Worm (Caenorhabditis elegans) whole organism, L2 larva: Measurements from ENCODE around the gene B0001.4.

Experiments
- C34F6.9 ChIP-seq: fragments of 150-350 bp; optimal IDR thresholded peaks from 2 replicates; lab custom pipeline; 2014; ENCODE audit warnings: missing biosample characterization, missing genetic modification characterization
- R02D3.7 ChIP-seq: fragments of 150-350 bp; optimal IDR thresholded peaks from 2 replicates; lab custom pipeline; 2014; ENCODE audit warnings: missing biosample characterization, missing genetic modification characterization
- Y55F3AM.14 ChIP-seq: fragments of 200-800 bp; sonication (Bioruptor generic); optimal IDR thresholded peaks from 2 replicates; lab custom pipeline; 2018; ENCODE audit warnings: mild to moderate bottlenecking, missing genetic modification characterization, missing compliant biosample characterization
- ZK546.5 ChIP-seq: sonication (generic microtip); optimal IDR thresholded peaks from 2 replicates; lab custom pipeline; 2017; ENCODE audit warnings: missing biosample characterization, missing genetic modification characterization
- alr-1 ChIP-seq: fragments of 150-350 bp; optimal IDR thresholded peaks from 2 replicates; lab custom pipeline; 2014; ENCODE audit warnings: missing biosample characterization, missing genetic modification characterization
- aly-2 ChIP-seq: fragments of 150-350 bp; optimal IDR thresholded peaks from 2 replicates; lab custom pipeline; 2014; ENCODE audit warnings: missing biosample characterization, missing genetic modification characterization
- ama-1 ChIP-seq: fragments of 150-350 bp; optimal IDR thresholded peaks from 2 replicates; lab custom pipeline; 2018; ENCODE audit warnings: inconsistent platforms
- blmp-1 ChIP-seq: sonication (generic microtip); optimal IDR thresholded peaks from 2 replicates; lab custom pipeline; 2017; ENCODE audit warnings: missing genetic modification characterization, mild to moderate bottlenecking, missing compliant biosample characterization, antibody characterized with exemption, moderate library complexity; ENCODE audit not compliant: insufficient read depth
- ceh-16 ChIP-seq: fragments of 150-350 bp; optimal IDR thresholded peaks from 2 replicates; lab custom pipeline; 2014; ENCODE audit warnings: missing biosample characterization, missing genetic modification characterization
- ceh-82 ChIP-seq: fragments of 150-350 bp; optimal IDR thresholded peaks from 2 replicates; lab custom pipeline; 2014; ENCODE audit warnings: missing biosample characterization, missing genetic modification characterization
- crh-2 ChIP-seq: sonication (generic microtip); optimal IDR thresholded peaks from 2 replicates; lab custom pipeline; 2017; ENCODE audit warnings: missing biosample characterization, missing genetic modification characterization
- egl-27 ChIP-seq: sonication (generic microtip); optimal IDR thresholded peaks from 3 replicates; lab custom pipeline; 2017; ENCODE audit warnings: missing biosample characterization, missing genetic modification reagents, missing genetic modification characterization
- elt-1 ChIP-seq: fragments of 150-350 bp; optimal IDR thresholded peaks from 2 replicates; lab custom pipeline; 2014; ENCODE audit warnings: missing biosample characterization, missing genetic modification characterization
- elt-3 ChIP-seq: sonication (generic microtip); optimal IDR thresholded peaks from 2 replicates; lab custom pipeline; 2017; ENCODE audit warnings: missing biosample characterization, missing genetic modification characterization
- fos-1 ChIP-seq: fragments of 150-350 bp; optimal IDR thresholded peaks from 2 replicates; lab custom pipeline; 2014; ENCODE audit warnings: missing biosample characterization, missing genetic modification characterization
- gmeb-1 ChIP-seq: fragments of 150-350 bp; optimal IDR thresholded peaks from 2 replicates; lab custom pipeline; 2014; ENCODE audit warnings: missing biosample characterization, missing genetic modification characterization
- lin-11 ChIP-seq: fragments of 150-350 bp; sonication (generic microtip); optimal IDR thresholded peaks from 2 replicates; lab custom pipeline; 2014; ENCODE audit warnings: missing biosample characterization, missing genetic modification characterization, inconsistent platforms, mixed read lengths
- lin-13 ChIP-seq: fragments of 150-350 bp; optimal IDR thresholded peaks from 2 replicates; lab custom pipeline; 2014; ENCODE audit warnings: missing biosample characterization, missing genetic modification reagents, missing genetic modification characterization
- lin-39 ChIP-seq: fragments of 150-350 bp; optimal IDR thresholded peaks from 2 replicates; lab custom pipeline; 2014; ENCODE audit warnings: missing biosample characterization, missing genetic modification reagents, missing genetic modification characterization
- lsy-2 ChIP-seq, 2 experiments: fragments of 150-350 bp in 1 of 2; sonication (generic microtip) in 1 of 2; optimal IDR thresholded peaks; 2 replicates each; lab custom pipeline; 2014 to 2017; ENCODE audit warnings: missing biosample characterization in 2 of 2, missing genetic modification characterization in 2 of 2
- mab-5 ChIP-seq: fragments of 150-350 bp; optimal IDR thresholded peaks from 2 replicates; lab custom pipeline; 2014; ENCODE audit warnings: missing biosample characterization, missing genetic modification characterization
- mdl-1 ChIP-seq, 2 experiments: fragments of 150-350 bp in 1 of 2; sonication (generic microtip) in 1 of 2; optimal IDR thresholded peaks; 2 replicates each; lab custom pipeline; 2017; ENCODE audit warnings: missing biosample characterization in 2 of 2, missing genetic modification characterization in 2 of 2
- nhr-10 ChIP-seq: sonication (generic microtip); optimal IDR thresholded peaks from 2 replicates; lab custom pipeline; 2017; ENCODE audit warnings: missing biosample characterization, missing genetic modification characterization
- nhr-11 ChIP-seq: fragments of 150-350 bp; optimal IDR thresholded peaks from 2 replicates; lab custom pipeline; 2014; ENCODE audit warnings: missing biosample characterization, missing genetic modification characterization
- nhr-12 ChIP-seq: fragments of 150-350 bp; optimal IDR thresholded peaks from 2 replicates; lab custom pipeline; 2014; ENCODE audit warnings: missing biosample characterization, missing genetic modification characterization
- nhr-129 ChIP-seq: fragments of 150-350 bp; optimal IDR thresholded peaks from 2 replicates; lab custom pipeline; 2014; ENCODE audit warnings: missing biosample characterization, missing genetic modification characterization
- nhr-21 ChIP-seq: fragments of 150-350 bp; optimal IDR thresholded peaks from 2 replicates; lab custom pipeline; 2014; ENCODE audit warnings: missing biosample characterization, missing genetic modification characterization
- nhr-237 ChIP-seq: fragments of 150-350 bp; optimal IDR thresholded peaks from 2 replicates; lab custom pipeline; 2014; ENCODE audit warnings: missing biosample characterization, missing genetic modification characterization
- nhr-25 ChIP-seq: fragments of 150-350 bp; sonication (generic microtip); optimal IDR thresholded peaks from 3 replicates; lab custom pipeline; 2014; ENCODE audit warnings: missing biosample characterization, missing genetic modification characterization
- nhr-6 ChIP-seq: fragments of 150-350 bp; optimal IDR thresholded peaks from 2 replicates; lab custom pipeline; 2014; ENCODE audit warnings: missing biosample characterization, missing genetic modification characterization
- nhr-77 ChIP-seq: fragments of 150-350 bp; optimal IDR thresholded peaks from 2 replicates; lab custom pipeline; 2014; ENCODE audit warnings: missing biosample characterization, missing genetic modification characterization
- peb-1 ChIP-seq: fragments of 150-350 bp; optimal IDR thresholded peaks from 2 replicates; lab custom pipeline; 2014; ENCODE audit warnings: missing biosample characterization, missing genetic modification characterization
- sem-4 ChIP-seq: fragments of 150-350 bp; optimal IDR thresholded peaks from 2 replicates; lab custom pipeline; 2014; ENCODE audit warnings: missing biosample characterization, missing genetic modification reagents, missing genetic modification characterization
- skn-1 ChIP-seq: sonication (generic microtip); optimal IDR thresholded peaks from 2 replicates; lab custom pipeline; 2017; ENCODE audit warnings: missing biosample characterization, missing genetic modification characterization
- sma-3 ChIP-seq: sonication (generic microtip); optimal IDR thresholded peaks from 2 replicates; lab custom pipeline; 2016; ENCODE audit warnings: missing genetic modification reagents, missing genetic modification characterization, missing compliant biosample characterization
- sma-9 ChIP-seq, 2 experiments: fragments of 150-350 bp in 1 of 2; sonication (generic microtip) in 1 of 2; optimal IDR thresholded peaks; 2 replicates each; lab custom pipeline; 2014 to 2016; ENCODE audit warnings: missing genetic modification characterization in 2 of 2, mild to moderate bottlenecking in 1 of 2, missing biosample characterization in 1 of 2, missing compliant biosample characterization in 1 of 2, missing genetic modification reagents in 1 of 2, moderate library complexity in 1 of 2
- unc-39 ChIP-seq: fragments of 150-350 bp; optimal IDR thresholded peaks from 2 replicates; lab custom pipeline; 2014; ENCODE audit warnings: missing biosample characterization, missing genetic modification characterization
- unc-55 ChIP-seq: fragments of 150-350 bp; sonication (generic microtip); optimal IDR thresholded peaks from 3 replicates; lab custom pipeline; 2014; ENCODE audit warnings: missing biosample characterization, missing genetic modification reagents, missing genetic modification characterization
- unc-62 ChIP-seq: fragments of 150-350 bp; optimal IDR thresholded peaks from 2 replicates; lab custom pipeline; 2014; ENCODE audit warnings: missing biosample characterization, missing genetic modification reagents, missing genetic modification characterization
- zag-1 ChIP-seq: fragments of 150-350 bp; optimal IDR thresholded peaks from 2 replicates; lab custom pipeline; 2014; ENCODE audit warnings: missing biosample characterization, missing genetic modification characterization

The B0001.4 gene

DNA sequence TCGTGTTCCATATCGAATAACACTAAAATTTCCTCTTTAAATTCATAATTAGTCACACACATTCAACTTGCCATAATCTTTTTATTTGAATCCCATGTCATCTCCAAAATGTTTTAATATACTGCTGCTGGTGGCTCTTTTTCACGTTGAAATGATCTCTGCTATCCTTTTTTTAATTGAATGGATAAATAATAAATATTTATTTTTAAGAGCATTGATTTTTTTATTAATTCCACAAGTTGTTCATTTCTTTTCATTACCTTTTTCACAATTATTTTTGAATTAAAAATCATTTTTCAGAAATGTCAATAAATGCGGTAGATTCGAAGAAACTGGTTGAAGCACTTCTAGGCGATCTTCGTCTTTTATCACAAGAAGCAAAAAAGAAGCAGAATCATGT lies 41.5 kb downstream of the B0001.4 start, which contains the start of gene mon-2:
mon-2 (plus strand) TSS at position 301 of the 400 bp plus-strand sequence.
- no peak for TF ChIP-seq mab-5 (tag; lab: Kevin White, UChicago)

- TF ChIP-seq skn-1 (tag; lab: Kevin White, UChicago) (no peak), crh-2 (tag; lab: Kevin White, UChicago) (peak; percentile 13), nhr-129 (tag; lab: Kevin White, UChicago) (peak; percentile 46)
Measured at ce11 chrIV:12093819-12094218, 44.2 kb downstream of the B0001.4 start, which contains the start of gene F11A10.5. Gene F11A10.5, plus strand, starts transcription at chrIV:12094119.

- no peak for TF ChIP-seq sma-3
- peak; percentile 20 for TF ChIP-seq unc-55 (GFP tag; lab: Kevin White, UChicago)
- no peak for TF ChIP-seq egl-27
- TF ChIP-seq sem-4 (tag; lab: Kevin White, UChicago) = no peak
- no peak for TF ChIP-seq ceh-82 (tag; lab: Kevin White, UChicago)
- TF ChIP-seq fos-1 (tag; lab: Kevin White, UChicago) = no peak
- no peak for TF ChIP-seq Y55F3AM.14 (GFP tag; lab: Kevin White, UChicago)
- TF ChIP-seq lin-39 (tag; lab: Kevin White, UChicago) = no peak
- TF ChIP-seq lsy-2 (tag; optimal IDR thresholded peaks at IDR 0.05; lab: Kevin White, UChicago) = peak in 1 of 2 experiments; percentile 72
Measured at ce11 chrIV:12093384-12093783, 44.6 kb downstream of the B0001.4 start, which contains the start of gene cpsf-4. Gene cpsf-4, minus strand, starts transcription at chrIV:12093445.

- TF ChIP-seq zag-1 (tag; lab: Kevin White, UChicago) (no peak), lsy-2 (tag; optimal IDR thresholded peaks at IDR 0.05; lab: Kevin White, UChicago) (no peak), lin-11 (tag; lab: Kevin White, UChicago) (no peak), skn-1 (tag; lab: Kevin White, UChicago) (no peak), nhr-129 (tag; lab: Kevin White, UChicago) (no peak)
Measured at ce11 chrIV:12092113-12092512, 45.9 kb downstream of the B0001.4 start, which contains the start of gene mig-32. Gene mig-32, minus strand, starts transcription at chrIV:12092213.

- no peak for TF ChIP-seq blmp-1 (tag; lab: Kevin White, UChicago)
- no peak for TF ChIP-seq lin-11 (tag; lab: Kevin White, UChicago)
- no peak for TF ChIP-seq ceh-16 (tag; lab: Kevin White, UChicago)
- no peak for TF ChIP-seq R02D3.7 (tag; lab: Kevin White, UChicago)
- no peak for TF ChIP-seq unc-39
- no peak for TF ChIP-seq ama-1
- TF ChIP-seq nhr-6 (tag; lab: Kevin White, UChicago) = no peak
- no peak for TF ChIP-seq nhr-12 (tag; lab: Kevin White, UChicago)
- no peak for TF ChIP-seq nhr-10 (tag; lab: Kevin White, UChicago)
- TF ChIP-seq ceh-82 (tag; lab: Kevin White, UChicago) = no peak
- TF ChIP-seq sem-4 (tag; lab: Kevin White, UChicago) = no peak
- no peak for TF ChIP-seq sma-9 (GFP tag; optimal IDR thresholded peaks at IDR 0.05; lab: Kevin White, UChicago)
- no peak for TF ChIP-seq sma-9 (tag; optimal IDR thresholded peaks at IDR 0.05; lab: Kevin White, UChicago)
- no peak for TF ChIP-seq nhr-77 (tag; lab: Kevin White, UChicago)
- TF ChIP-seq aly-2 (tag; lab: Kevin White, UChicago) = no peak
- TF ChIP-seq lin-13 = no peak
- TF ChIP-seq C34F6.9 = no peak
Measured at ce11 chrIV:12089551-12089950, 48.4 kb downstream of the B0001.4 start, which contains the start of gene F11A10.6. Gene F11A10.6, minus strand, starts transcription at chrIV:12089651.

ce11 chrIV:12088898-12089297 lies 49.1 kb downstream of the B0001.4 start:
- TF ChIP-seq nhr-129 (tag; lab: Kevin White, UChicago) (peak; percentile 94), gmeb-1 (tag; lab: Kevin White, UChicago) (no peak), aly-2 (tag; lab: Kevin White, UChicago) (no peak), ceh-16 (tag; lab: Kevin White, UChicago) (no peak), fos-1 (tag; lab: Kevin White, UChicago) (no peak), alr-1 (no peak), ama-1 (no peak), nhr-237 (no peak), nhr-25 (tag; lab: Kevin White, UChicago) (peak; percentile 32), lin-13 (peak; percentile 15), unc-62 (GFP tag; lab: Kevin White, UChicago) (no peak), C34F6.9 (peak; percentile 61), elt-1 (tag; lab: Kevin White, UChicago) (no peak), ZK546.5 (tag; lab: Kevin White, UChicago) (no peak), sem-4 (tag; lab: Kevin White, UChicago) (peak; percentile 13), elt-3 (tag; lab: Kevin White, UChicago) (no peak), unc-55 (GFP tag; lab: Kevin White, UChicago) (peak; percentile 75), egl-27 (no peak), zag-1 (tag; lab: Kevin White, UChicago) (no peak), lsy-2 (tag; optimal IDR thresholded peaks at IDR 0.05; lab: Kevin White, UChicago) (peak in 1 of 2 experiments; percentile 48), nhr-11 (tag; lab: Kevin White, UChicago) (no peak), mdl-1 (tag; optimal IDR thresholded peaks at IDR 0.05; lab: Kevin White, UChicago) (no peak), blmp-1 (tag; lab: Kevin White, UChicago) (peak; percentile 65), nhr-77 (tag; lab: Kevin White, UChicago) (no peak), nhr-21 (tag; lab: Kevin White, UChicago) (no peak), sma-9 (GFP tag; optimal IDR thresholded peaks at IDR 0.05; lab: Kevin White, UChicago) (no peak), sma-9 (tag; optimal IDR thresholded peaks at IDR 0.05; lab: Kevin White, UChicago) (no peak), peb-1 (tag; lab: Kevin White, UChicago) (no peak)
